Fruit fly (Drosophila melanogaster) whole organism, embryonic: ENCODE measurements around the gene RhoBTB.

ENCODE experiments used
- Atf-2 ChIP-seq: fragments of 200-800 bp; sonication (Bioruptor generic); optimal IDR thresholded peaks from 2 replicates; lab custom pipeline; 2016; ENCODE audit warnings: missing biosample characterization, missing genetic modification characterization
- Atf3 ChIP-seq: fragments of 200-800 bp; sonication (Bioruptor generic); optimal IDR thresholded peaks from 3 replicates; lab custom pipeline; 2016; ENCODE audit warnings: missing biosample characterization, missing genetic modification characterization
- Bteb2 ChIP-seq: fragments of 200-800 bp; sonication (Bioruptor generic); optimal IDR thresholded peaks from 2 replicates; lab custom pipeline; 2016; ENCODE audit warnings: missing biosample characterization, missing genetic modification characterization
- CG10274 ChIP-seq: fragments of 200-800 bp; sonication (Bioruptor generic); optimal IDR thresholded peaks from 3 replicates; lab custom pipeline; 2017; ENCODE audit warnings: missing biosample characterization, mild to moderate bottlenecking, missing genetic modification characterization
- CG14667 ChIP-seq: fragments of 200-800 bp; sonication (Bioruptor generic); IDR thresholded peaks from 2 replicates; pipeline ENCODE4 v1.3.6; 2022; ENCODE audit warnings: missing biosample characterization, missing genetic modification characterization
- CG15696 ChIP-seq: fragments of 200-800 bp; sonication (Bioruptor generic); optimal IDR thresholded peaks from 2 replicates; lab custom pipeline; 2019; ENCODE audit warnings: missing biosample characterization, mild to moderate bottlenecking, missing genetic modification characterization, moderate library complexity
- CG16863 ChIP-seq: fragments of 200-800 bp; sonication (Bioruptor generic); optimal IDR thresholded peaks from 3 replicates; lab custom pipeline; 2016; ENCODE audit warnings: missing biosample characterization, missing genetic modification characterization
- CG17328 ChIP-seq: fragments of 200-800 bp; sonication (Bioruptor generic); IDR thresholded peaks from 2 replicates; pipeline ENCODE4 v1.3.6; 2022; ENCODE audit warnings: missing biosample characterization, missing genetic modification characterization
- CG17361 ChIP-seq: fragments of 200-800 bp; sonication (Bioruptor generic); IDR thresholded peaks from 3 replicates; pipeline ENCODE4 v1.3.6; 2022; ENCODE audit warnings: missing biosample characterization, missing genetic modification characterization
- CG1832 ChIP-seq: fragments of 200-800 bp; sonication (Bioruptor generic); optimal IDR thresholded peaks from 2 replicates; lab custom pipeline; 2017; ENCODE audit warnings: missing biosample characterization, mild to moderate bottlenecking, missing genetic modification characterization, inconsistent platforms
- CG18599 ChIP-seq: fragments of 200-800 bp; sonication (Bioruptor generic); optimal IDR thresholded peaks from 3 replicates; lab custom pipeline; 2017; ENCODE audit warnings: missing biosample characterization, missing genetic modification characterization, mild to moderate bottlenecking, moderate library complexity, missing genetic modification reagents
- CG2199 ChIP-seq: fragments of 200-800 bp; sonication (Bioruptor generic); IDR thresholded peaks from 3 replicates; pipeline ENCODE4 v1.3.6; 2022; ENCODE audit warnings: missing biosample characterization, missing genetic modification characterization
- CG32767 ChIP-seq: fragments of 200-800 bp; sonication (Bioruptor generic); IDR thresholded peaks from 2 replicates; pipeline ENCODE4 v1.3.6; 2022; ENCODE audit warnings: missing biosample characterization, missing genetic modification characterization
- CG3847 ChIP-seq: fragments of 200-800 bp; sonication (Bioruptor generic); IDR thresholded peaks from 2 replicates; pipeline ENCODE4 v1.3.6; 2022; ENCODE audit warnings: missing biosample characterization, missing genetic modification characterization
- CG4360 ChIP-seq: fragments of 200-800 bp; sonication (Bioruptor generic); IDR thresholded peaks from 2 replicates; pipeline ENCODE4 v1.3.6; 2022; ENCODE audit warnings: missing biosample characterization, missing genetic modification characterization
- CG8290 ChIP-seq, 3 experiments: fragments of 200-800 bp; sonication (Bioruptor generic); optimal IDR thresholded peaks; 2 replicates each; lab custom pipeline; 2016 to 2019; ENCODE audit warnings: missing biosample characterization in 3 of 3, missing genetic modification characterization in 3 of 3, mild to moderate bottlenecking in 2 of 3, moderate library complexity in 1 of 3
- CG8924 ChIP-seq: fragments of 200-800 bp; optimal IDR thresholded peaks from 3 replicates; lab custom pipeline; 2019; ENCODE audit warnings: missing biosample characterization, mild to moderate bottlenecking, missing genetic modification characterization, moderate library complexity
- D19B ChIP-seq: fragments of 200-800 bp; sonication (Bioruptor generic); optimal IDR thresholded peaks from 2 replicates; lab custom pipeline; 2017; ENCODE audit warnings: missing biosample characterization, mild to moderate bottlenecking, missing genetic modification characterization
- Deaf1 ChIP-seq: fragments of 200-800 bp; optimal IDR thresholded peaks from 3 replicates; lab custom pipeline; 2019; ENCODE audit warnings: missing biosample characterization, mild to moderate bottlenecking, missing genetic modification characterization, moderate library complexity
- E2f1 ChIP-seq: fragments of 200-800 bp; sonication (Bioruptor generic); IDR thresholded peaks from 2 replicates; pipeline ENCODE4 v1.3.6; 2022; ENCODE audit warnings: missing biosample characterization, missing genetic modification characterization
- Gug ChIP-seq: fragments of 200-800 bp; sonication (Bioruptor generic); IDR thresholded peaks from 4 replicates; pipeline ENCODE4 v1.3.6; 2022; ENCODE audit warnings: missing biosample characterization, missing genetic modification characterization
- HHEX ChIP-seq: fragments of 200-800 bp; sonication (Bioruptor generic); optimal IDR thresholded peaks from 3 replicates; lab custom pipeline; 2017; ENCODE audit warnings: missing biosample characterization, mild to moderate bottlenecking, missing genetic modification characterization, missing genetic modification reagents
- HLH4C ChIP-seq: fragments of 200-800 bp; sonication (Bioruptor generic); IDR thresholded peaks from 3 replicates; pipeline ENCODE4 v1.3.6; 2022; ENCODE audit warnings: missing biosample characterization, missing genetic modification characterization; ENCODE audit not compliant: partially characterized antibody
- HLHmδ ChIP-seq: fragments of 200-800 bp; sonication (Bioruptor generic); optimal IDR thresholded peaks from 2 replicates; lab custom pipeline; 2018; ENCODE audit warnings: missing biosample characterization, mild to moderate bottlenecking, missing genetic modification characterization, moderate library complexity
- Hr78 ChIP-seq, 2 experiments: fragments of 200-800 bp in 1 of 2; fragments of >200 bp in 1 of 2; sonication (Bioruptor generic) in 1 of 2; optimal IDR thresholded peaks; 2 replicates each; lab custom pipeline; 2017 to 2019; ENCODE audit warnings: missing biosample characterization in 2 of 2, missing genetic modification characterization in 2 of 2, mild to moderate bottlenecking in 1 of 2, moderate library complexity in 1 of 2
- Lim3 ChIP-seq: fragments of 200-800 bp; sonication (Bioruptor generic); IDR thresholded peaks from 2 replicates; pipeline ENCODE4 v1.3.6; 2022; ENCODE audit warnings: missing biosample characterization, missing genetic modification characterization
- Meics ChIP-seq: fragments of 200-800 bp; sonication (Bioruptor generic); optimal IDR thresholded peaks from 2 replicates; lab custom pipeline; 2017; ENCODE audit warnings: missing biosample characterization, mild to moderate bottlenecking, missing genetic modification characterization
- NC2β ChIP-seq: fragments of 200-800 bp; sonication (Bioruptor generic); optimal IDR thresholded peaks from 2 replicates; lab custom pipeline; 2016; ENCODE audit warnings: missing biosample characterization, missing genetic modification characterization
- NFAT ChIP-seq: fragments of 200-800 bp; sonication (Bioruptor generic); IDR thresholded peaks from 2 replicates; pipeline ENCODE4 v1.3.6; 2022; ENCODE audit warnings: missing biosample characterization, missing genetic modification characterization
- Pdp1 ChIP-seq, 2 experiments: fragments of 200-800 bp; sonication (Bioruptor generic); optimal IDR thresholded peaks; 3 replicates each; lab custom pipeline; 2016; ENCODE audit warnings: missing biosample characterization in 2 of 2, missing genetic modification characterization in 2 of 2, mild to moderate bottlenecking in 1 of 2, moderate library complexity in 1 of 2
- Sox100B ChIP-seq: fragments of 200-800 bp; sonication (Bioruptor generic); optimal IDR thresholded peaks from 3 replicates; lab custom pipeline; 2018; ENCODE audit warnings: missing biosample characterization, mild to moderate bottlenecking, missing genetic modification characterization
- bbx ChIP-seq: fragments of 200-800 bp; sonication (Bioruptor generic); IDR thresholded peaks from 2 replicates; pipeline ENCODE4 v1.3.6; 2022; ENCODE audit warnings: missing biosample characterization, missing genetic modification characterization; ENCODE audit not compliant: partially characterized antibody
- cas ChIP-seq: fragments of 200-800 bp; sonication (Bioruptor generic); IDR thresholded peaks from 2 replicates; pipeline ENCODE4 v1.3.6; 2022; ENCODE audit warnings: missing biosample characterization, missing genetic modification characterization
- chinmo ChIP-seq: fragments of 200-800 bp; sonication (Bioruptor generic); IDR thresholded peaks from 4 replicates; pipeline ENCODE4 v1.3.6; 2022; ENCODE audit warnings: missing biosample characterization, missing genetic modification characterization; ENCODE audit not compliant: partially characterized antibody
- chn ChIP-seq: fragments of 200-800 bp; sonication (Bioruptor generic); optimal IDR thresholded peaks from 2 replicates; lab custom pipeline; 2016; ENCODE audit warnings: missing biosample characterization, missing genetic modification characterization
- eve ChIP-seq, 2 experiments: fragments of >200 bp; optimal IDR thresholded peaks; 2 replicates each; lab custom pipeline; 2017; ENCODE audit warnings: missing biosample characterization in 2 of 2, missing genetic modification characterization in 2 of 2
- gsb ChIP-seq: fragments of 200-800 bp; sonication (Bioruptor generic); IDR thresholded peaks from 2 replicates; pipeline ENCODE4 v1.3.6; 2022; ENCODE audit warnings: missing biosample characterization, missing genetic modification characterization
- hth ChIP-seq: fragments of >200 bp; optimal IDR thresholded peaks from 2 replicates; lab custom pipeline; 2017; ENCODE audit warnings: inconsistent platforms
- kah ChIP-seq: fragments of 200-800 bp; sonication (Bioruptor generic); optimal IDR thresholded peaks from 2 replicates; lab custom pipeline; 2018; ENCODE audit warnings: missing biosample characterization, mild to moderate bottlenecking, missing genetic modification characterization
- lbe ChIP-seq: fragments of 200-800 bp; sonication (Bioruptor generic); optimal IDR thresholded peaks from 2 replicates; lab custom pipeline; 2016; ENCODE audit warnings: missing biosample characterization, mild to moderate bottlenecking, missing genetic modification characterization
- nmo ChIP-seq: fragments of 200-800 bp; sonication (Bioruptor generic); optimal IDR thresholded peaks from 2 replicates; lab custom pipeline; 2018; ENCODE audit warnings: missing biosample characterization, mild to moderate bottlenecking, missing genetic modification characterization, moderate library complexity
- odd ChIP-seq: fragments of 200-800 bp; sonication (Bioruptor generic); optimal IDR thresholded peaks from 2 replicates; lab custom pipeline; 2017; ENCODE audit warnings: missing biosample characterization, mild to moderate bottlenecking, missing genetic modification characterization
- otp ChIP-seq: fragments of 200-800 bp; sonication (Bioruptor generic); IDR thresholded peaks from 3 replicates; pipeline ENCODE4, ENCODE4 v1.3.6; 2022; ENCODE audit warnings: missing biosample characterization, missing genetic modification characterization
- scrt ChIP-seq: fragments of 200-800 bp; sonication (Bioruptor generic); optimal IDR thresholded peaks from 2 replicates; lab custom pipeline; 2018; ENCODE audit warnings: missing biosample characterization, mild to moderate bottlenecking, missing genetic modification characterization, moderate library complexity
- seq ChIP-seq: fragments of 200-800 bp; sonication (Bioruptor generic); IDR thresholded peaks from 2 replicates; pipeline ENCODE4 v1.3.6; 2022; ENCODE audit warnings: missing biosample characterization, missing genetic modification characterization
- sim ChIP-seq: fragments of 200-800 bp; sonication (Bioruptor generic); IDR thresholded peaks from 2 replicates; pipeline ENCODE4 v1.3.6; 2022; ENCODE audit warnings: missing biosample characterization, missing genetic modification characterization
- sr ChIP-seq: fragments of 200-800 bp; sonication (Bioruptor generic); IDR thresholded peaks from 3 replicates; pipeline ENCODE4 v1.3.6; 2022; ENCODE audit warnings: missing biosample characterization, missing genetic modification characterization
- tgo ChIP-seq: fragments of 200-800 bp; sonication (Bioruptor generic); IDR thresholded peaks from 3 replicates; pipeline ENCODE4 v1.3.6; 2022; ENCODE audit warnings: missing biosample characterization, missing genetic modification characterization
- toy ChIP-seq: fragments of 200-800 bp; sonication (Bioruptor generic); IDR thresholded peaks from 2 replicates; pipeline ENCODE4 v1.3.6; 2022; ENCODE audit warnings: missing biosample characterization, missing genetic modification characterization
- zfh2 ChIP-seq: fragments of 200-800 bp; sonication (Bioruptor generic); optimal IDR thresholded peaks from 2 replicates; lab custom pipeline; 2016; ENCODE audit warnings: missing biosample characterization, missing genetic modification characterization

Gene RhoBTB

DNA sequence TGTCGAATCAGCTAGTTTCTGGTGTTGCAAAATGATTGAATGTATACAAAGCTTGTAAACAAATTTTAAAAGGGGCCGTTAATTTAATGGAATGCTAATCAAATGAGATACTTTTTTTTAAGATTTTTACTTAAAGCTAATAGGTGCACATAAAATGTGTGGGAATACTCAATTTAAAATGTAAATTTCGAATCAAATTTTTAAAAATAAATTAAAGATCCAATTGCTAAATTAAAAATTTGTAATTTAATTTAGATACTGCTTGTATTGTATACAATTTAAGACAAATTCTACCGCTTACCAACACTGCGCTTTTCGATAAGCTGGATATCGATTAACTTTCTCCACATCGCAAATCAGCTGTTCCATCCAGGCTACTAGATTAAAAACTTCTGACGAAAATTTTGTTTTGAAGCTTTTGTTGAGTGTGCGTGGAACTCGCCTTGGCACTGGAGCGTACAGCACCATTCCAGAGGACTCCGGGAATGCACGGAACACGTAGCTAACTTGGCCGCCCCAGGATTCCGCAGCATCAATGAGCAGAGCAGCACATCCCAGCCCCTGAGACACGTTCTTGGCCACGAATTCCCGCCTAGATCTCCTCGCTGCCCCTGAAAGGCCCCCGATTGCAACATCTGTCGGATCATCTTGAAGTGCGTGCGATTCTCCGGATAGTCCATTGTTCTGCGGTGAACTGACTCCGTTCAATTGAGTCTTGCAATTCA, 8.2 kb downstream of the RhoBTB start, which contains the start of the genes CG5498 and fbl (continued):
- TF ChIP-seq CG3847 (GFP tag; lab: Robert Waterston, UW): peak; percentile 56
- no peak for TF ChIP-seq CG10274
- TF ChIP-seq kah (GFP tag; lab: Kevin White, UChicago): no peak
- peak; percentile 35 for TF ChIP-seq D19B (GFP tag; lab: Kevin White, UChicago)
- TF ChIP-seq cas (GFP tag; lab: Robert Waterston, UW): no peak
- peak; percentile 59 for TF ChIP-seq Bteb2 (GFP tag; lab: Kevin White, UChicago)
- no peak for TF ChIP-seq HLH4C (GFP tag; lab: Robert Waterston, UW)
- TF ChIP-seq chinmo (GFP tag; lab: Robert Waterston, UW): no peak
- peak in 1 of 2 experiments; percentile 0 for TF ChIP-seq Hr78 (GFP tag; optimal IDR thresholded peaks at IDR 0.05; lab: Kevin White, UChicago)
- TF ChIP-seq Lim3 (GFP tag; lab: Robert Waterston, UW): no peak
- no peak for TF ChIP-seq CG17328 (GFP tag; lab: Robert Waterston, UW)
- no peak for TF ChIP-seq CG4360 (GFP tag; lab: Robert Waterston, UW)
- peak; percentile 27; the same call in 1 of the 3 replicates for TF ChIP-seq tgo (GFP tag; lab: Robert Waterston, UW)
- TF ChIP-seq Sox100B: peak; percentile 73
- peak; percentile 49 for TF ChIP-seq scrt
- TF ChIP-seq Deaf1 (tag; lab: Kevin White, UChicago): peak; percentile 45
- TF ChIP-seq CG1832 (GFP tag; lab: Kevin White, UChicago): no peak
- TF ChIP-seq CG16863 (GFP tag; lab: Kevin White, UChicago): no peak
- TF ChIP-seq CG8290 (GFP tag; optimal IDR thresholded peaks at IDR 0.05; lab: Kevin White, UChicago): peak; percentile 37
- no peak for TF ChIP-seq CG8290 (tag; optimal IDR thresholded peaks at IDR 0.05; lab: Kevin White, UChicago)
- no peak for TF ChIP-seq Atf3 (GFP tag; lab: Kevin White, UChicago)
- no peak for TF ChIP-seq CG2199 (GFP tag; lab: Robert Waterston, UW)
- no peak for TF ChIP-seq seq (GFP tag; lab: Robert Waterston, UW)
- no peak for TF ChIP-seq bbx (GFP tag; lab: Robert Waterston, UW)
- no peak; the same call in 1 of the 2 replicates for TF ChIP-seq E2f1 (GFP tag; lab: Robert Waterston, UW)
- TF ChIP-seq CG32767 (GFP tag; lab: Robert Waterston, UW): no peak
- peak; percentile 18 for TF ChIP-seq NC2β (GFP tag; lab: Kevin White, UChicago)
- no peak for TF ChIP-seq Atf-2 (GFP tag; lab: Kevin White, UChicago)
- peak; percentile 38; the same call in 1 of the 2 replicates for TF ChIP-seq NFAT (GFP tag; lab: Robert Waterston, UW)
- TF ChIP-seq CG18599 (GFP tag; lab: Kevin White, UChicago): peak; percentile 77
- TF ChIP-seq sim (GFP tag; lab: Robert Waterston, UW): no peak
- TF ChIP-seq hth (lab: Kevin White, UChicago): no peak
- TF ChIP-seq gsb (GFP tag; lab: Robert Waterston, UW): no peak
- TF ChIP-seq sr (GFP tag; lab: Robert Waterston, UW): no peak
- TF ChIP-seq CG8924: peak; percentile 74
- TF ChIP-seq odd (GFP tag; lab: Kevin White, UChicago): peak; percentile 56
- no peak for TF ChIP-seq eve (GFP tag; optimal IDR thresholded peaks at IDR 0.05; lab: Kevin White, UChicago)
- peak; percentile 71 for TF ChIP-seq Meics (GFP tag; lab: Kevin White, UChicago)
- TF ChIP-seq zfh2: peak; percentile 45
- peak; percentile 72 for TF ChIP-seq nmo (GFP tag; lab: Kevin White, UChicago)
- peak; percentile 71 for TF ChIP-seq lbe
- peak; percentile 61 for TF ChIP-seq CG15696 (tag; lab: Kevin White, UChicago)
- TF ChIP-seq CG17361 (GFP tag; lab: Robert Waterston, UW): peak; percentile 80; the same call in 2 of the 3 replicates
- TF ChIP-seq Pdp1 (GFP tag; optimal IDR thresholded peaks at IDR 0.05; lab: Kevin White, UChicago): peak; percentile 8 to 45
- TF ChIP-seq HLHmδ (GFP tag; lab: Kevin White, UChicago): no peak
- TF ChIP-seq CG14667: no peak
- no peak for TF ChIP-seq toy (GFP tag; lab: Robert Waterston, UW)
- TF ChIP-seq otp (GFP tag; lab: Robert Waterston, UW): no peak
- TF ChIP-seq Gug (GFP tag; lab: Robert Waterston, UW): no peak
- TF ChIP-seq HHEX (GFP tag; lab: Kevin White, UChicago): no peak
- peak; percentile 46 for TF ChIP-seq chn
